Worm (Caenorhabditis elegans) whole organism, L3 larva: ENCODE measurements around the gene B0302.2.
A peak's percentile ranks its signal among the peaks of the same experiment; 100 is the strongest.

Experiments used
- R02D3.7 ChIP-seq: fragments of 150-350 bp; optimal IDR thresholded peaks from 2 replicates; lab custom pipeline; 2014; ENCODE audit warnings: missing biosample characterization, missing genetic modification characterization
- ZK546.5 ChIP-seq: sonication (generic microtip); optimal IDR thresholded peaks from 2 replicates; lab custom pipeline; 2017; ENCODE audit warnings: missing biosample characterization, missing genetic modification characterization
- aly-2 ChIP-seq: fragments of 150-350 bp; optimal IDR thresholded peaks from 2 replicates; lab custom pipeline; 2014; ENCODE audit warnings: missing biosample characterization, missing genetic modification characterization
- ama-1 ChIP-seq: fragments of 150-350 bp; optimal IDR thresholded peaks from 2 replicates; lab custom pipeline; 2018
- ceh-16 ChIP-seq: sonication (generic microtip); optimal IDR thresholded peaks from 2 replicates; lab custom pipeline; 2017; ENCODE audit warnings: missing biosample characterization, missing genetic modification characterization
- ceh-28 ChIP-seq: fragments of 150-350 bp; optimal IDR thresholded peaks from 2 replicates; lab custom pipeline; 2014; ENCODE audit warnings: missing biosample characterization, missing genetic modification reagents, missing genetic modification characterization
- ceh-82 ChIP-seq: fragments of 150-350 bp; optimal IDR thresholded peaks from 2 replicates; lab custom pipeline; 2014; ENCODE audit warnings: missing biosample characterization, missing genetic modification characterization
- ceh-9 ChIP-seq: sonication (generic microtip); optimal IDR thresholded peaks from 2 replicates; lab custom pipeline; 2018; ENCODE audit warnings: missing biosample characterization, missing genetic modification characterization
- daf-12 ChIP-seq: fragments of 150-350 bp; optimal IDR thresholded peaks from 2 replicates; lab custom pipeline; 2014; ENCODE audit warnings: missing biosample characterization, missing genetic modification reagents, missing genetic modification characterization
- egl-27 ChIP-seq: sonication (generic microtip); optimal IDR thresholded peaks from 4 replicates; lab custom pipeline; 2017; ENCODE audit warnings: missing biosample characterization, missing genetic modification reagents, missing genetic modification characterization
- egl-5 ChIP-seq: fragments of 150-350 bp; optimal IDR thresholded peaks from 2 replicates; lab custom pipeline; 2017; ENCODE audit warnings: missing biosample characterization, missing genetic modification reagents, missing genetic modification characterization, inconsistent platforms
- elt-1 ChIP-seq: fragments of 150-350 bp; optimal IDR thresholded peaks from 2 replicates; lab custom pipeline; 2014; ENCODE audit warnings: missing biosample characterization, missing genetic modification characterization
- elt-2 ChIP-seq: sonication (generic microtip); optimal IDR thresholded peaks from 2 replicates; lab custom pipeline; 2016; ENCODE audit warnings: missing genetic modification reagents, mild to moderate bottlenecking, missing genetic modification characterization, missing compliant biosample characterization
- elt-3 ChIP-seq, 3 experiments: fragments of 150-350 bp in 1 of 3; sonication (generic microtip) in 2 of 3; optimal IDR thresholded peaks; 2 replicates in 2 of 3; 4 replicates in 1 of 3; lab custom pipeline; 2014 to 2017; ENCODE audit warnings: missing biosample characterization in 3 of 3, missing genetic modification characterization in 3 of 3
- eor-1 ChIP-seq, 2 experiments: fragments of 150-350 bp; optimal IDR thresholded peaks; 2 replicates each; lab custom pipeline; 2014 to 2018; ENCODE audit warnings: missing biosample characterization in 2 of 2, missing genetic modification characterization in 2 of 2
- fkh-10 ChIP-seq: sonication (generic microtip); optimal IDR thresholded peaks from 2 replicates; lab custom pipeline; 2017; ENCODE audit warnings: missing biosample characterization, missing genetic modification reagents, missing genetic modification characterization
- fkh-2 ChIP-seq: fragments of 150-350 bp; optimal IDR thresholded peaks from 2 replicates; lab custom pipeline; 2014; ENCODE audit warnings: missing biosample characterization, missing genetic modification reagents, missing genetic modification characterization
- fos-1 ChIP-seq: fragments of 150-350 bp; optimal IDR thresholded peaks from 2 replicates; lab custom pipeline; 2014; ENCODE audit warnings: missing biosample characterization, missing genetic modification characterization
- hmg-11 ChIP-seq: sonication (generic microtip); optimal IDR thresholded peaks from 2 replicates; lab custom pipeline; 2016; ENCODE audit warnings: missing genetic modification characterization, missing compliant biosample characterization
- jun-1 ChIP-seq: fragments of 150-350 bp; optimal IDR thresholded peaks from 2 replicates; lab custom pipeline; 2014; ENCODE audit warnings: missing biosample characterization, missing genetic modification reagents, missing genetic modification characterization
- lin-15B ChIP-seq: fragments of 150-350 bp; optimal IDR thresholded peaks from 2 replicates; lab custom pipeline; 2014; ENCODE audit warnings: missing biosample characterization, missing genetic modification characterization
- lin-39 ChIP-seq: fragments of 150-350 bp; optimal IDR thresholded peaks from 2 replicates; lab custom pipeline; 2018; ENCODE audit warnings: missing biosample characterization, missing genetic modification reagents, missing genetic modification characterization
- lsy-12 ChIP-seq: sonication (generic microtip); optimal IDR thresholded peaks from 2 replicates; lab custom pipeline; 2016; ENCODE audit warnings: mild to moderate bottlenecking, missing genetic modification characterization, missing compliant biosample characterization
- mdl-1 ChIP-seq: fragments of 150-350 bp; optimal IDR thresholded peaks from 2 replicates; lab custom pipeline; 2014; ENCODE audit warnings: missing biosample characterization, missing genetic modification characterization
- mml-1 ChIP-seq: fragments of 150-350 bp; sonication (generic microtip); optimal IDR thresholded peaks from 3 replicates; lab custom pipeline; 2014; ENCODE audit warnings: missing biosample characterization, missing genetic modification characterization
- nfya-1 ChIP-seq: sonication (generic microtip); optimal IDR thresholded peaks from 2 replicates; lab custom pipeline; 2017; ENCODE audit warnings: missing genetic modification characterization, mild to moderate bottlenecking, missing compliant biosample characterization, antibody characterized with exemption, moderate library complexity; ENCODE audit not compliant: insufficient read depth
- nhr-11 ChIP-seq: fragments of 150-350 bp; optimal IDR thresholded peaks from 2 replicates; lab custom pipeline; 2014; ENCODE audit warnings: missing biosample characterization, missing genetic modification characterization
- nhr-12 ChIP-seq: fragments of 150-350 bp; optimal IDR thresholded peaks from 2 replicates; lab custom pipeline; 2014; ENCODE audit warnings: missing biosample characterization, missing genetic modification characterization
- nhr-23 ChIP-seq: fragments of 150-350 bp; optimal IDR thresholded peaks from 2 replicates; lab custom pipeline; 2014; ENCODE audit warnings: missing biosample characterization, missing genetic modification reagents, missing genetic modification characterization
- nhr-237 ChIP-seq: fragments of 150-350 bp; optimal IDR thresholded peaks from 2 replicates; lab custom pipeline; 2014; ENCODE audit warnings: missing biosample characterization, missing genetic modification characterization
- nhr-25 ChIP-seq: sonication (generic microtip); optimal IDR thresholded peaks from 2 replicates; lab custom pipeline; 2017; ENCODE audit warnings: missing biosample characterization, missing genetic modification characterization
- nhr-28 ChIP-seq: fragments of 150-350 bp; optimal IDR thresholded peaks from 2 replicates; lab custom pipeline; 2014; ENCODE audit warnings: missing biosample characterization, missing genetic modification characterization
- nhr-43 ChIP-seq: sonication (generic microtip); optimal IDR thresholded peaks from 2 replicates; lab custom pipeline; 2016; ENCODE audit warnings: mild to moderate bottlenecking, missing genetic modification characterization, missing compliant biosample characterization; ENCODE audit not compliant: poor library complexity, severe bottlenecking
- nhr-67 ChIP-seq: fragments of 150-350 bp; optimal IDR thresholded peaks from 2 replicates; lab custom pipeline; 2014; ENCODE audit warnings: missing biosample characterization, missing genetic modification characterization
- nhr-76 ChIP-seq: fragments of 150-350 bp; sonication (generic microtip); optimal IDR thresholded peaks from 5 replicates; lab custom pipeline; 2014; ENCODE audit warnings: missing biosample characterization, missing genetic modification characterization
- nhr-77 ChIP-seq: fragments of 150-350 bp; optimal IDR thresholded peaks from 2 replicates; lab custom pipeline; 2014; ENCODE audit warnings: missing biosample characterization, missing genetic modification characterization
- pha-4 ChIP-seq: fragments of 150-350 bp; optimal IDR thresholded peaks from 2 replicates; lab custom pipeline; 2014; ENCODE audit warnings: missing biosample characterization, missing genetic modification reagents, missing genetic modification characterization
- pqm-1 ChIP-seq: fragments of 150-350 bp; optimal IDR thresholded peaks from 2 replicates; lab custom pipeline; 2017; ENCODE audit warnings: missing biosample characterization, missing genetic modification characterization, inconsistent platforms
- sea-2 ChIP-seq: fragments of 150-350 bp; sonication (generic microtip); optimal IDR thresholded peaks from 4 replicates; lab custom pipeline; 2014; ENCODE audit warnings: missing biosample characterization, missing genetic modification reagents, missing genetic modification characterization
- skn-1 ChIP-seq: fragments of 150-350 bp; optimal IDR thresholded peaks from 2 replicates; lab custom pipeline; 2014; ENCODE audit warnings: missing biosample characterization, missing genetic modification characterization
- snpc-4 ChIP-seq: fragments of 150-350 bp; optimal IDR thresholded peaks from 2 replicates; lab custom pipeline; 2014; ENCODE audit warnings: missing biosample characterization, missing genetic modification characterization
- tbx-2 ChIP-seq: sonication (generic microtip); optimal IDR thresholded peaks from 2 replicates; lab custom pipeline; 2016; ENCODE audit warnings: mild to moderate bottlenecking, missing genetic modification characterization, missing compliant biosample characterization
- unc-39 ChIP-seq: sonication (generic microtip); optimal IDR thresholded peaks from 4 replicates; lab custom pipeline; 2017; ENCODE audit warnings: missing biosample characterization, missing genetic modification characterization
- unc-62 ChIP-seq: fragments of 150-350 bp; sonication (generic microtip); optimal IDR thresholded peaks from 4 replicates; lab custom pipeline; 2014; ENCODE audit warnings: missing biosample characterization, missing genetic modification reagents, missing genetic modification characterization
- zag-1 ChIP-seq: fragments of 150-350 bp; optimal IDR thresholded peaks from 2 replicates; lab custom pipeline; 2014; ENCODE audit warnings: missing biosample characterization, missing genetic modification characterization
- ztf-11 ChIP-seq: fragments of 150-350 bp; optimal IDR thresholded peaks from 2 replicates; lab custom pipeline; 2014; ENCODE audit warnings: missing biosample characterization, missing genetic modification characterization
- ztf-4 ChIP-seq: fragments of 150-350 bp; optimal IDR thresholded peaks from 2 replicates; lab custom pipeline; 2014; ENCODE audit warnings: missing biosample characterization, missing genetic modification characterization

B0302.2 gene

DNA sequence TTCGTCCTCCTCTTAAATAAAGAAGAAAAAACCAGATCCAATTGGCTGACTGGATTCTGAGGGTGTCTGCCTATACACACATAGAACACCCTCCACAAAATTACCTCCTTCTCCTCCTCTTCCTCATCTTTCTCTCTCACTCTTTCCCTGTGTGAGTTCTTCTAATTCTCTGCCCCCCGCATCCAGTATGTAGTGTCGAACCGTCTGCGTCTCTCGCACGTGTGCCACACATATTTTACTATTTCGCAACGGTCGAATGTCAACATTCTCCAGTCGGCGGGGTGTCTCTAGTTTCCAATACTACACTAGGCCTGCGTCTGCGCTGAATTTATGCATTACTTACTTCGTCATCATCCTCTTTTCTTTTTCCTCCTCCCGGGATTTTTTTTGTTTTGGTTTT, 6.0 kb downstream of the B0302.2 start:
- TF ChIP-seq mdl-1 (tag; lab: Kevin White, UChicago) (peak; percentile 71), pqm-1 (tag; lab: Kevin White, UChicago) (peak; percentile 55), pha-4 (peak; percentile 92), elt-2 (tag; lab: Kevin White, UChicago) (peak; percentile 46), fkh-2 (tag; lab: Kevin White, UChicago) (no peak), tbx-2 (tag; lab: Kevin White, UChicago) (no peak), ceh-16 (tag; lab: Kevin White, UChicago) (no peak), zag-1 (tag; lab: Kevin White, UChicago) (no peak), daf-12 (tag; lab: Kevin White, UChicago) (no peak), ZK546.5 (tag; lab: Kevin White, UChicago) (no peak), nhr-28 (tag; lab: Kevin White, UChicago) (no peak), ceh-9 (no peak), unc-39 (tag; lab: Kevin White, UChicago) (no peak), skn-1 (peak; percentile 63), egl-5 (tag; lab: Kevin White, UChicago) (no peak), nhr-43 (tag; lab: Kevin White, UChicago) (no peak), lsy-12 (no peak), sea-2 (GFP tag; lab: Kevin White, UChicago) (peak; percentile 1), ceh-82 (tag; lab: Kevin White, UChicago) (no peak), R02D3.7 (tag; lab: Kevin White, UChicago) (peak; percentile 6), fkh-10 (GFP tag; lab: Kevin White, UChicago) (no peak), jun-1 (tag; lab: Kevin White, UChicago) (peak; percentile 72), ama-1 (no peak), snpc-4 (no peak), nhr-23 (tag; lab: Kevin White, UChicago) (peak; percentile 58), ztf-11 (tag; lab: Kevin White, UChicago) (no peak), ztf-4 (tag; lab: Kevin White, UChicago) (no peak), fos-1 (no peak), egl-27 (tag; lab: Kevin White, UChicago) (peak; percentile 28), lin-39 (tag; lab: Kevin White, UChicago) (peak; percentile 53), nfya-1 (tag; lab: Kevin White, UChicago) (peak; percentile 74), unc-62 (GFP tag; lab: Kevin White, UChicago) (no peak), nhr-11 (no peak), nhr-77 (tag; lab: Kevin White, UChicago) (no peak), aly-2 (tag; lab: Kevin White, UChicago) (no peak), elt-1 (tag; lab: Kevin White, UChicago) (no peak), mml-1 (tag; lab: Kevin White, UChicago) (no peak), nhr-237 (tag; lab: Kevin White, UChicago) (no peak), nhr-12 (tag; lab: Kevin White, UChicago) (no peak), hmg-11 (tag; lab: Kevin White, UChicago) (peak; percentile 90), nhr-67 (no peak), nhr-25 (peak; percentile 73), elt-3 (tag; optimal IDR thresholded peaks at IDR 0.05; lab: Kevin White, UChicago) (no peak), lin-15B (tag; lab: Kevin White, UChicago) (peak; percentile 12), ceh-28 (tag; lab: Kevin White, UChicago) (peak; percentile 54), nhr-76 (tag; lab: Kevin White, UChicago) (no peak), eor-1 (tag; optimal IDR thresholded peaks at IDR 0.05; lab: Kevin White, UChicago) (no peak)
